Worm (Caenorhabditis elegans) whole organism, L4 larva: ENCODE data around the gene skr-9.

Source experiments
- F10B5.3 ChIP-seq: sonication (generic microtip); optimal IDR thresholded peaks from 2 replicates; lab custom pipeline; 2016; ENCODE audit warnings: mild to moderate bottlenecking, missing genetic modification characterization, missing compliant biosample characterization
- R02D3.7 ChIP-seq: fragments of 150-350 bp; sonication (generic microtip); optimal IDR thresholded peaks from 3 replicates; lab custom pipeline; 2014; ENCODE audit warnings: missing biosample characterization, missing genetic modification characterization
- ama-1 ChIP-seq: fragments of 150-350 bp; optimal IDR thresholded peaks from 2 replicates; lab custom pipeline; 2014; ENCODE audit warnings: inconsistent platforms, mixed read lengths
- daf-12 ChIP-seq: fragments of 150-350 bp; optimal IDR thresholded peaks from 2 replicates; lab custom pipeline; 2014; ENCODE audit warnings: missing biosample characterization, missing genetic modification reagents, missing genetic modification characterization
- gei-8 ChIP-seq: fragments of 200-800 bp; sonication (Bioruptor generic); optimal IDR thresholded peaks from 2 replicates; lab custom pipeline; 2018; ENCODE audit warnings: mild to moderate bottlenecking, missing genetic modification characterization, missing compliant biosample characterization
- lim-7 ChIP-seq: fragments of 200-800 bp; sonication (Bioruptor generic); IDR thresholded peaks from 2 replicates; pipeline ENCODE4 v1.3.6; 2022; ENCODE audit warnings: missing genetic modification characterization, missing compliant biosample characterization
- lin-29 ChIP-seq: fragments of 200-800 bp; sonication (Bioruptor generic); IDR thresholded peaks from 2 replicates; pipeline ENCODE4 v1.3.6; 2022; ENCODE audit warnings: missing genetic modification reagents, missing genetic modification characterization, missing compliant biosample characterization
- nhr-10 ChIP-seq: fragments of 150-350 bp; optimal IDR thresholded peaks from 2 replicates; lab custom pipeline; 2014; ENCODE audit warnings: missing biosample characterization, missing genetic modification characterization
- set-16 ChIP-seq: fragments of 200-800 bp; sonication (Bioruptor generic); IDR thresholded peaks from 2 replicates; pipeline ENCODE4 v1.3.6; 2022; ENCODE audit warnings: missing genetic modification reagents, missing genetic modification characterization, missing compliant biosample characterization
- snpc-4 ChIP-seq: fragments of 150-350 bp; optimal IDR thresholded peaks from 2 replicates; lab custom pipeline; 2014; ENCODE audit warnings: missing biosample characterization, missing genetic modification characterization
- unc-39 ChIP-seq: sonication (generic microtip); optimal IDR thresholded peaks from 2 replicates; lab custom pipeline; 2017; ENCODE audit warnings: missing biosample characterization, missing genetic modification characterization

ce11 chrIV:17179071-17179470, 15.7 kb downstream of the skr-9 start:
- TF ChIP-seq unc-39 (tag; lab: Kevin White, UChicago) (no peak), snpc-4 (tag; lab: Kevin White, UChicago) (no peak), R02D3.7 (tag; lab: Kevin White, UChicago) (no peak), nhr-10 (no peak), set-16 (GFP tag; lab: Robert Waterston, UW) (no peak), F10B5.3 (tag; lab: Kevin White, UChicago) (no peak), gei-8 (no peak), daf-12 (no peak), ama-1 (no peak), lim-7 (GFP tag; lab: Robert Waterston, UW) (no peak), lin-29 (no peak)
